Worm (Caenorhabditis elegans) whole organism, mixed stage, embryonic: ENCODE results near the gene F07H5.7.

Source experiments
- M03D4.4 ChIP-seq: sonication (generic microtip); optimal IDR thresholded peaks from 2 replicates; lab custom pipeline; 2017; ENCODE audit warnings: mild to moderate bottlenecking, missing genetic modification characterization, missing compliant biosample characterization
- bed-3 ChIP-seq: fragments of 200-800 bp; sonication (Bioruptor generic); optimal IDR thresholded peaks from 3 replicates; lab custom pipeline; 2018; ENCODE audit warnings: mild to moderate bottlenecking, missing genetic modification characterization, moderate library complexity, missing compliant biosample characterization
- blmp-1 ChIP-seq: fragments of 150-350 bp; optimal IDR thresholded peaks from 2 replicates; lab custom pipeline; 2014; ENCODE audit warnings: missing biosample characterization, missing genetic modification characterization
- ceh-39 ChIP-seq: fragments of 150-350 bp; optimal IDR thresholded peaks from 2 replicates; lab custom pipeline; 2014; ENCODE audit warnings: missing biosample characterization, missing genetic modification characterization
- ceh-43 ChIP-seq: fragments of 200-800 bp; sonication (Bioruptor generic); optimal IDR thresholded peaks from 2 replicates; lab custom pipeline; 2018; ENCODE audit warnings: mild to moderate bottlenecking, missing genetic modification characterization, moderate library complexity, missing compliant biosample characterization
- ceh-83 ChIP-seq: fragments of 200-800 bp; sonication (Bioruptor generic); optimal IDR thresholded peaks from 2 replicates; lab custom pipeline; 2018; ENCODE audit warnings: mild to moderate bottlenecking, missing genetic modification characterization, missing compliant biosample characterization
- drap-1 ChIP-seq: fragments of 200-800 bp; sonication (Bioruptor generic); optimal IDR thresholded peaks from 3 replicates; lab custom pipeline; 2018; ENCODE audit warnings: mild to moderate bottlenecking, missing genetic modification characterization, missing compliant biosample characterization
- elt-1 ChIP-seq: sonication (generic microtip); optimal IDR thresholded peaks from 2 replicates; lab custom pipeline; 2017; ENCODE audit warnings: missing genetic modification characterization, mild to moderate bottlenecking, missing compliant biosample characterization, antibody characterized with exemption, moderate library complexity, borderline replicate concordance; ENCODE audit not compliant: insufficient read depth
- elt-3 ChIP-seq: fragments of 150-350 bp; optimal IDR thresholded peaks from 2 replicates; lab custom pipeline; 2014; ENCODE audit warnings: missing biosample characterization, missing genetic modification characterization
- flh-1 ChIP-seq: fragments of 200-800 bp; sonication (Bioruptor generic); optimal IDR thresholded peaks from 2 replicates; lab custom pipeline; 2018; ENCODE audit warnings: mild to moderate bottlenecking, missing genetic modification characterization, moderate library complexity, missing compliant biosample characterization
- ham-2 ChIP-seq: fragments of 200-800 bp; sonication (Bioruptor generic); optimal IDR thresholded peaks from 2 replicates; lab custom pipeline; 2018; ENCODE audit warnings: mild to moderate bottlenecking, missing genetic modification characterization, missing compliant biosample characterization
- hlh-1 ChIP-seq: fragments of 150-350 bp; optimal IDR thresholded peaks from 2 replicates; lab custom pipeline; 2014; ENCODE audit warnings: missing biosample characterization, missing genetic modification reagents, missing genetic modification characterization
- lin-13 ChIP-seq: fragments of 150-350 bp; optimal IDR thresholded peaks from 2 replicates; lab custom pipeline; 2014; ENCODE audit warnings: missing biosample characterization, missing genetic modification characterization
- lin-32 ChIP-seq: fragments of 200-800 bp; sonication (Bioruptor generic); optimal IDR thresholded peaks from 2 replicates; lab custom pipeline; 2018; ENCODE audit warnings: mild to moderate bottlenecking, missing genetic modification characterization, missing compliant biosample characterization
- lsy-2 ChIP-seq: fragments of 150-350 bp; optimal IDR thresholded peaks from 2 replicates; lab custom pipeline; 2014; ENCODE audit warnings: missing biosample characterization, missing genetic modification characterization
- mab-5 ChIP-seq: fragments of 150-350 bp; optimal IDR thresholded peaks from 2 replicates; lab custom pipeline; 2014; ENCODE audit warnings: missing biosample characterization, missing genetic modification characterization
- mep-1 ChIP-seq: fragments of 150-350 bp; optimal IDR thresholded peaks from 2 replicates; lab custom pipeline; 2017; ENCODE audit warnings: missing biosample characterization, missing genetic modification reagents, missing genetic modification characterization, inconsistent platforms
- nhr-12 ChIP-seq: fragments of 150-350 bp; optimal IDR thresholded peaks from 2 replicates; lab custom pipeline; 2014; ENCODE audit warnings: missing biosample characterization, missing genetic modification characterization
- nhr-2 ChIP-seq: fragments of 150-350 bp; optimal IDR thresholded peaks from 2 replicates; lab custom pipeline; 2014; ENCODE audit warnings: missing biosample characterization, missing genetic modification characterization
- nhr-237 ChIP-seq: fragments of 150-350 bp; optimal IDR thresholded peaks from 2 replicates; lab custom pipeline; 2014; ENCODE audit warnings: missing biosample characterization, missing genetic modification characterization
- nhr-28 ChIP-seq: fragments of 150-350 bp; optimal IDR thresholded peaks from 2 replicates; lab custom pipeline; 2014; ENCODE audit warnings: missing biosample characterization, missing genetic modification characterization
- nhr-76 ChIP-seq: sonication (generic microtip); optimal IDR thresholded peaks from 2 replicates; lab custom pipeline; 2017; ENCODE audit warnings: missing biosample characterization, missing genetic modification characterization
- pha-4 ChIP-seq: fragments of 150-350 bp; optimal IDR thresholded peaks from 2 replicates; lab custom pipeline; 2018; ENCODE audit warnings: missing biosample characterization, missing genetic modification reagents, missing genetic modification characterization
- sem-2 ChIP-seq: fragments of 200-800 bp; sonication (Bioruptor generic); optimal IDR thresholded peaks from 2 replicates; lab custom pipeline; 2018; ENCODE audit warnings: mild to moderate bottlenecking, missing genetic modification characterization, missing compliant biosample characterization
- snpc-4 ChIP-seq: fragments of 150-350 bp; optimal IDR thresholded peaks from 2 replicates; lab custom pipeline; 2014; ENCODE audit warnings: missing biosample characterization, missing genetic modification characterization
- sptf-1 ChIP-seq: sonication (generic microtip); optimal IDR thresholded peaks from 2 replicates; lab custom pipeline; 2017; ENCODE audit warnings: mild to moderate bottlenecking, missing genetic modification characterization, moderate library complexity, missing compliant biosample characterization
- tbx-8 ChIP-seq: fragments of 200-800 bp; sonication (Bioruptor generic); optimal IDR thresholded peaks from 2 replicates; lab custom pipeline; 2018; ENCODE audit warnings: mild to moderate bottlenecking, missing genetic modification characterization, moderate library complexity, missing compliant biosample characterization
- unc-120 ChIP-seq: sonication (generic microtip); optimal IDR thresholded peaks from 2 replicates; lab custom pipeline; 2017; ENCODE audit warnings: missing genetic modification characterization, missing compliant biosample characterization; ENCODE audit not compliant: poor library complexity, severe bottlenecking
- unc-39 ChIP-seq: fragments of 150-350 bp; optimal IDR thresholded peaks from 2 replicates; lab custom pipeline; 2014; ENCODE audit warnings: missing biosample characterization, missing genetic modification characterization
- unc-62 ChIP-seq: fragments of 150-350 bp; optimal IDR thresholded peaks from 2 replicates; lab custom pipeline; 2014; ENCODE audit warnings: missing biosample characterization, missing genetic modification reagents, missing genetic modification characterization
- zip-8 ChIP-seq: fragments of 150-350 bp; optimal IDR thresholded peaks from 2 replicates; lab custom pipeline; 2014; ENCODE audit warnings: missing biosample characterization, missing genetic modification characterization
- ztf-11 ChIP-seq: fragments of 150-350 bp; optimal IDR thresholded peaks from 2 replicates; lab custom pipeline; 2014; ENCODE audit warnings: missing biosample characterization, missing genetic modification characterization

The F07H5.7 gene

DNA sequence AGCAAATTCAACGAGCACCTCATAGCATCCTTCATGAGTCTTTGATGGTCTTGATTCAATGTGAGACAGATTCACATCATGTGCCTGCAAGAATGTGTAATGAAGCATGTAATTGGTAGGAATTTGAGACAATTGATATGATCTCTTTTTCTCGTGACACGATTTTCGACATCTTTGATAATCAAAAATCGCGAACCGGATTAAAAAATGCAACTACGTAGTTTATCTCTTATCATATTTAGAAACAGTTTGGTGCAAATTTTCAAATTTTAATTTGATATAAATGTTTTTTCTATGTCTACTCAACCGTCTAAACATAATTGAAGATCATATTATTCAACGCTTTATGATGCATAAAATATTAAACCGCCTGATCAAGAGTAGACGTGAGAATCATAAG is 29.6 kb downstream of the F07H5.7 start:
- TF ChIP-seq lin-32 (GFP tag; lab: Kevin White, UChicago) (no peak), ceh-39 (no peak), unc-62 (GFP tag; lab: Kevin White, UChicago) (no peak), snpc-4 (tag; lab: Kevin White, UChicago) (no peak), ceh-83 (GFP tag; lab: Kevin White, UChicago) (no peak), ztf-11 (no peak), unc-120 (no peak), pha-4 (tag; lab: Kevin White, UChicago) (no peak), flh-1 (GFP tag; lab: Kevin White, UChicago) (no peak), nhr-76 (tag; lab: Kevin White, UChicago) (no peak), nhr-12 (no peak), ham-2 (GFP tag; lab: Kevin White, UChicago) (no peak), unc-39 (tag; lab: Kevin White, UChicago) (no peak), hlh-1 (tag; lab: Kevin White, UChicago) (no peak), sptf-1 (no peak), sem-2 (GFP tag; lab: Kevin White, UChicago) (no peak), ceh-43 (GFP tag; lab: Kevin White, UChicago) (no peak), nhr-2 (tag; lab: Kevin White, UChicago) (no peak)

DNA sequence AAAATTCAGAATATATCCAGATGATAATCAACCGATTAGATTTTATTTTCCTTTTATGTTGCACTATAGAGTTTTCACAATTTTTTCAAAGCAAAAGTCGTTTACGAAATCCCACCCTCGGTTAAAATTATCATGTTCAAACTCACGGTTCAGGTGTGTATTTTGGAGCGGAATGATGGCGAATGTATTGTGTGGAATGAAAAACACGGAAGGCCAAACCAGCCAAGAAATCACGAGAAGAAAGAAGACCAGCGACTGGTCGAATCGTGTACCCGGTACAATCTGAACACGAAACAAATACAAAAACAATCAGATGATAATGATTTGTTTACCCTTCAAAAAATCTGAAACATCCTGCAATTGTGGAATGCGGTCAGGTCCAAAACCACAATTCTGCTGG is 30.6 kb downstream of the F07H5.7 start:
- no peak for TF ChIP-seq lin-13 (tag; lab: Kevin White, UChicago)
- TF ChIP-seq mep-1 (tag; lab: Kevin White, UChicago), result no peak
- TF ChIP-seq nhr-237 (tag; lab: Kevin White, UChicago), result no peak
- no peak for TF ChIP-seq lin-32 (GFP tag; lab: Kevin White, UChicago)
- TF ChIP-seq snpc-4 (tag; lab: Kevin White, UChicago), result no peak
- no peak for TF ChIP-seq ceh-43 (GFP tag; lab: Kevin White, UChicago)
- no peak for TF ChIP-seq elt-1 (tag; lab: Kevin White, UChicago)
- TF ChIP-seq nhr-76 (tag; lab: Kevin White, UChicago), result no peak
- TF ChIP-seq elt-3 (tag; lab: Kevin White, UChicago), result no peak

DNA sequence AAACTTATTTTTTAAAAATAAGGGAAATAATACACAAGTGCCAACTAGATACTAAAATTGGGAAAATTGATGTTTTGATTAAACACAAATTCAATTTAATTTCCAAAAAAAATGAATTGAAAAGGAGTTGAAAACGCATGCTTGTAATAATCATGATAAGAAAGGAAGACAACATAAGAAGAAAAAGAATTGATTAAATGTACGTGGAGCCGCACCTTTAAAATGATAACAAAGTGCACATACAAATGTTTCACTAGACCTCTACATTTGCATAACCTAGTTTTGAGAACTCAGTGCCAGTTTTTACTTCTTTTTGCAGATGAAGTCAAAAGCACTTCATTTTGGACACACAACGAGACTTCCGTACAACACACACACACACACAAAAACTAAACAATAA is 32.2 kb downstream of the F07H5.7 start:
- TF ChIP-seq nhr-76 (tag; lab: Kevin White, UChicago), result no peak
- no peak for TF ChIP-seq lin-13 (tag; lab: Kevin White, UChicago)
- TF ChIP-seq ceh-43 (GFP tag; lab: Kevin White, UChicago), result no peak
- TF ChIP-seq elt-1 (tag; lab: Kevin White, UChicago), result no peak
- TF ChIP-seq mab-5 (tag; lab: Kevin White, UChicago), result no peak
- TF ChIP-seq nhr-28 (tag; lab: Kevin White, UChicago), result no peak
- no peak for TF ChIP-seq pha-4 (tag; lab: Kevin White, UChicago)
- no peak for TF ChIP-seq zip-8
- TF ChIP-seq mep-1 (tag; lab: Kevin White, UChicago), result no peak
- no peak for TF ChIP-seq hlh-1 (tag; lab: Kevin White, UChicago)
- TF ChIP-seq M03D4.4, result no peak
- TF ChIP-seq tbx-8 (GFP tag; lab: Kevin White, UChicago), result no peak
- TF ChIP-seq nhr-12, result no peak
- TF ChIP-seq drap-1 (GFP tag; lab: Kevin White, UChicago), result no peak

ce11 chrII:8759493-8759892 is 34.5 kb downstream of the F07H5.7 start, which contains the start of gene fut-1:
Gene fut-1, minus strand, starts transcription at chrII:8759593.
- TF ChIP-seq flh-1 (GFP tag; lab: Kevin White, UChicago) (no peak), ham-2 (GFP tag; lab: Kevin White, UChicago) (no peak), lin-13 (tag; lab: Kevin White, UChicago) (no peak), hlh-1 (tag; lab: Kevin White, UChicago) (no peak), blmp-1 (tag; lab: Kevin White, UChicago) (no peak), bed-3 (GFP tag; lab: Kevin White, UChicago) (no peak), ceh-39 (no peak), mab-5 (tag; lab: Kevin White, UChicago) (no peak), nhr-28 (tag; lab: Kevin White, UChicago) (no peak), zip-8 (no peak), lin-32 (GFP tag; lab: Kevin White, UChicago) (no peak), pha-4 (tag; lab: Kevin White, UChicago) (no peak), snpc-4 (tag; lab: Kevin White, UChicago) (no peak), lsy-2 (tag; lab: Kevin White, UChicago) (no peak), nhr-2 (tag; lab: Kevin White, UChicago) (no peak)
